Worm (Caenorhabditis elegans) whole organism, L1 larva: Measurements from ENCODE around the gene H39E23.3.

Source experiments
- C16A3.4 ChIP-seq: fragments of 150-350 bp; optimal IDR thresholded peaks from 2 replicates; lab custom pipeline; 2014; ENCODE audit warnings: missing biosample characterization, missing genetic modification characterization
- Y116A8C.19 ChIP-seq: sonication (generic microtip); optimal IDR thresholded peaks from 2 replicates; lab custom pipeline; 2016; ENCODE audit warnings: missing compliant biosample characterization, missing genetic modification characterization, borderline replicate concordance
- aha-1 ChIP-seq: fragments of 150-350 bp; optimal IDR thresholded peaks from 2 replicates; lab custom pipeline; 2014; ENCODE audit warnings: missing biosample characterization, missing genetic modification characterization
- ama-1 ChIP-seq: fragments of 150-350 bp; optimal IDR thresholded peaks from 2 replicates; lab custom pipeline; 2014
- blmp-1 ChIP-seq: fragments of 150-350 bp; optimal IDR thresholded peaks from 2 replicates; lab custom pipeline; 2014; ENCODE audit warnings: missing biosample characterization, missing genetic modification characterization
- ceh-63 ChIP-seq: fragments of 200-800 bp; sonication (Bioruptor generic); optimal IDR thresholded peaks from 2 replicates; lab custom pipeline; 2018; ENCODE audit warnings: mild to moderate bottlenecking, missing genetic modification characterization, missing compliant biosample characterization
- ceh-8 ChIP-seq: fragments of 200-800 bp; sonication (Bioruptor generic); optimal IDR thresholded peaks from 2 replicates; lab custom pipeline; 2018; ENCODE audit warnings: mild to moderate bottlenecking, missing genetic modification characterization, moderate library complexity, missing compliant biosample characterization
- ceh-88 ChIP-seq: fragments of 200-800 bp; sonication (Bioruptor generic); IDR thresholded peaks from 2 replicates; pipeline ENCODE4 v1.3.6; 2022; ENCODE audit warnings: missing genetic modification characterization, missing compliant biosample characterization
- dpl-1 ChIP-seq, 3 experiments: fragments of 150-350 bp in 2 of 3; sonication (generic microtip) in 1 of 3; optimal IDR thresholded peaks; 2 replicates each; lab custom pipeline; 2014 to 2017; ENCODE audit warnings: missing biosample characterization in 3 of 3, missing genetic modification characterization in 3 of 3, missing genetic modification reagents in 3 of 3
- dsc-1 ChIP-seq: sonication (generic microtip); optimal IDR thresholded peaks from 2 replicates; lab custom pipeline; 2016; ENCODE audit warnings: mild to moderate bottlenecking, missing genetic modification characterization, missing compliant biosample characterization
- egl-13 ChIP-seq: sonication (generic microtip); optimal IDR thresholded peaks from 2 replicates; lab custom pipeline; 2016; ENCODE audit warnings: missing genotype, missing genetic modification reagents, missing genetic modification characterization, missing compliant biosample characterization
- elt-3 ChIP-seq, 6 experiments: fragments of 150-350 bp in 1 of 6; sonication (generic microtip); optimal IDR thresholded peaks; 2 replicates each; lab custom pipeline; 2017 to 2018; ENCODE audit warnings: missing biosample characterization in 6 of 6, missing genetic modification characterization in 6 of 6, inconsistent platforms in 1 of 6
- fkh-4 ChIP-seq: sonication (generic microtip); optimal IDR thresholded peaks from 2 replicates; lab custom pipeline; 2016; ENCODE audit warnings: missing compliant biosample characterization, missing genetic modification characterization, borderline replicate concordance
- fkh-8 ChIP-seq: sonication (generic microtip); optimal IDR thresholded peaks from 2 replicates; lab custom pipeline; 2016; ENCODE audit warnings: mild to moderate bottlenecking, missing genetic modification characterization, missing compliant biosample characterization
- fos-1 ChIP-seq: fragments of 150-350 bp; optimal IDR thresholded peaks from 2 replicates; lab custom pipeline; 2014; ENCODE audit warnings: missing biosample characterization, missing genetic modification characterization
- isw-1 ChIP-seq: fragments of 200-800 bp; sonication (Bioruptor generic); IDR thresholded peaks from 2 replicates; pipeline ENCODE4 v1.3.6; 2022; ENCODE audit warnings: missing genetic modification characterization, missing compliant biosample characterization
- jun-1 ChIP-seq: fragments of 150-350 bp; optimal IDR thresholded peaks from 2 replicates; lab custom pipeline; 2014; ENCODE audit warnings: missing biosample characterization, missing genetic modification reagents, missing genetic modification characterization
- lin-13 ChIP-seq: fragments of 150-350 bp; optimal IDR thresholded peaks from 2 replicates; lab custom pipeline; 2014; ENCODE audit warnings: missing biosample characterization, missing genetic modification reagents, missing genetic modification characterization
- lin-15B ChIP-seq: fragments of 150-350 bp; sonication (generic microtip); optimal IDR thresholded peaks from 3 replicates; lab custom pipeline; 2014; ENCODE audit warnings: missing biosample characterization, missing genetic modification characterization
- lin-35 ChIP-seq, 2 experiments: fragments of 150-350 bp; optimal IDR thresholded peaks; 2 replicates each; lab custom pipeline; 2014; ENCODE audit warnings: missing biosample characterization in 2 of 2, missing genetic modification characterization in 2 of 2, missing genetic modification reagents in 2 of 2
- lin-39 ChIP-seq: fragments of 150-350 bp; optimal IDR thresholded peaks from 2 replicates; lab custom pipeline; 2014; ENCODE audit warnings: missing biosample characterization, missing genetic modification reagents, missing genetic modification characterization
- lir-3 ChIP-seq: sonication (generic microtip); optimal IDR thresholded peaks from 2 replicates; lab custom pipeline; 2016; ENCODE audit warnings: mild to moderate bottlenecking, missing genetic modification characterization, moderate library complexity, missing compliant biosample characterization; ENCODE audit not compliant: poor library complexity
- lsy-2 ChIP-seq, 2 experiments: fragments of 150-350 bp; optimal IDR thresholded peaks; 2 replicates each; lab custom pipeline; 2014; ENCODE audit warnings: missing biosample characterization in 2 of 2, missing genetic modification characterization in 2 of 2
- nhr-11 ChIP-seq: fragments of 150-350 bp; optimal IDR thresholded peaks from 2 replicates; lab custom pipeline; 2014; ENCODE audit warnings: missing biosample characterization, missing genetic modification characterization
- nhr-12 ChIP-seq: sonication (generic microtip); optimal IDR thresholded peaks from 2 replicates; lab custom pipeline; 2017; ENCODE audit warnings: missing biosample characterization, missing genetic modification characterization
- nhr-20 ChIP-seq: sonication (generic microtip); optimal IDR thresholded peaks from 2 replicates; lab custom pipeline; 2016; ENCODE audit warnings: mild to moderate bottlenecking, missing genetic modification characterization, missing compliant biosample characterization
- nhr-237 ChIP-seq: fragments of 150-350 bp; optimal IDR thresholded peaks from 2 replicates; lab custom pipeline; 2014; ENCODE audit warnings: missing biosample characterization, missing genetic modification characterization
- nhr-28 ChIP-seq: fragments of 150-350 bp; optimal IDR thresholded peaks from 2 replicates; lab custom pipeline; 2014; ENCODE audit warnings: missing biosample characterization, missing genetic modification characterization
- nhr-47 ChIP-seq: sonication (generic microtip); optimal IDR thresholded peaks from 2 replicates; lab custom pipeline; 2016; ENCODE audit warnings: mild to moderate bottlenecking, missing genetic modification characterization, moderate library complexity, missing compliant biosample characterization
- nhr-76 ChIP-seq: sonication (generic microtip); optimal IDR thresholded peaks from 2 replicates; lab custom pipeline; 2017; ENCODE audit warnings: missing biosample characterization, missing genetic modification characterization
- nhr-77 ChIP-seq: fragments of 150-350 bp; optimal IDR thresholded peaks from 2 replicates; lab custom pipeline; 2014; ENCODE audit warnings: missing biosample characterization, missing genetic modification characterization
- pag-3 ChIP-seq: sonication (generic microtip); optimal IDR thresholded peaks from 2 replicates; lab custom pipeline; 2017; ENCODE audit warnings: missing genetic modification characterization, mild to moderate bottlenecking, missing compliant biosample characterization, antibody characterized with exemption, borderline replicate concordance; ENCODE audit not compliant: insufficient read depth
- pax-3 ChIP-seq: fragments of 200-800 bp; sonication (Bioruptor generic); optimal IDR thresholded peaks from 2 replicates; lab custom pipeline; 2018; ENCODE audit warnings: mild to moderate bottlenecking, missing genetic modification characterization, moderate library complexity, missing compliant biosample characterization
- pqm-1 ChIP-seq: sonication (generic microtip); optimal IDR thresholded peaks from 3 replicates; lab custom pipeline; 2017; ENCODE audit warnings: missing biosample characterization, missing genetic modification characterization
- rnt-1 ChIP-seq: sonication (generic microtip); optimal IDR thresholded peaks from 2 replicates; lab custom pipeline; 2016; ENCODE audit warnings: mild to moderate bottlenecking, missing genetic modification characterization, moderate library complexity, missing compliant biosample characterization
- snpc-4 ChIP-seq: fragments of 150-350 bp; optimal IDR thresholded peaks from 2 replicates; lab custom pipeline; 2014; ENCODE audit warnings: missing biosample characterization, missing genetic modification characterization
- sptf-1 ChIP-seq: fragments of 150-350 bp; optimal IDR thresholded peaks from 2 replicates; lab custom pipeline; 2014; ENCODE audit warnings: missing biosample characterization, missing genetic modification characterization
- swsn-7 ChIP-seq: sonication (generic microtip); optimal IDR thresholded peaks from 2 replicates; lab custom pipeline; 2016; ENCODE audit warnings: missing genetic modification characterization, missing compliant biosample characterization
- unc-130 ChIP-seq: fragments of 150-350 bp; optimal IDR thresholded peaks from 2 replicates; lab custom pipeline; 2017; ENCODE audit warnings: missing biosample characterization, missing genetic modification characterization, inconsistent platforms
- unc-30 ChIP-seq: sonication (generic microtip); optimal IDR thresholded peaks from 2 replicates; lab custom pipeline; 2017; ENCODE audit warnings: missing biosample characterization, missing genetic modification characterization
- unc-62 ChIP-seq: fragments of 150-350 bp; optimal IDR thresholded peaks from 2 replicates; lab custom pipeline; 2014; ENCODE audit warnings: missing biosample characterization, missing genetic modification reagents, missing genetic modification characterization
- unc-86 ChIP-seq: sonication (generic microtip); optimal IDR thresholded peaks from 2 replicates; lab custom pipeline; 2016; ENCODE audit warnings: missing genetic modification characterization, missing compliant biosample characterization
- unc-98 ChIP-seq: fragments of 200-800 bp; sonication (Bioruptor generic); IDR thresholded peaks from 2 replicates; pipeline ENCODE4 v1.3.6; 2022; ENCODE audit warnings: missing genetic modification characterization, missing compliant biosample characterization
- xbp-1 ChIP-seq: sonication (generic microtip); optimal IDR thresholded peaks from 2 replicates; lab custom pipeline; 2016; ENCODE audit warnings: missing genetic modification characterization, missing compliant biosample characterization
- zag-1 ChIP-seq: fragments of 150-350 bp; optimal IDR thresholded peaks from 2 replicates; lab custom pipeline; 2014; ENCODE audit warnings: missing biosample characterization, missing genetic modification characterization
- zip-4 ChIP-seq: fragments of 200-800 bp; sonication (Bioruptor generic); optimal IDR thresholded peaks from 2 replicates; lab custom pipeline; 2018; ENCODE audit warnings: mild to moderate bottlenecking, missing genetic modification characterization, moderate library complexity, missing compliant biosample characterization
- ztf-4 ChIP-seq: fragments of 150-350 bp; optimal IDR thresholded peaks from 2 replicates; lab custom pipeline; 2014; ENCODE audit warnings: missing biosample characterization, missing genetic modification characterization

Gene H39E23.3

DNA sequence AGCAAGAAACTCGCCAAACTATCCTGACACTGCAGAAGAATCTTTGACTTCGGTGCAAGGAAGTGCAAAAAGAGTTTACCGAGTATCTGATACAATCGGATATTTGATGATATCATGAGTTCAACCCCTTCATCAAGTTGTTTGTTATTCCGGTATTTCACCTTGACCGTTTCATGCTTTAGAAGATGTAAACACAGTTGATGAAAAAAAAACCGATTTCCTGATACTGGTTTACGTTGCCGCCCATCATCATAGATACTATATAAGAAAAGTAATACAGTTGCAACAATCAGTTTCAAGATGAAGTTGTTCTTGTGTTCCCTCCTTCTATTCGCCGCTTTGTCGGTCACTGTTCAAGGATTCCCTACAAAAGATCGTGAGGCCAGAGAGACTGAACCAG lies at the start of gene H39E23.3:
Gene H39E23.3 (plus strand): TSS at position 301 of the 400 bp plus-strand sequence.
- TF ChIP-seq egl-13 (tag; lab: Kevin White, UChicago) (no peak), dpl-1 (GFP tag; optimal IDR thresholded peaks at IDR 0.05; lab: Kevin White, UChicago) (no peak), unc-98 (GFP tag; lab: Robert Waterston, UW) (no peak), aha-1 (tag; lab: Kevin White, UChicago) (no peak), C16A3.4 (no peak), unc-62 (GFP tag; lab: Kevin White, UChicago) (no peak), blmp-1 (no peak), pax-3 (no peak), fkh-8 (tag; lab: Kevin White, UChicago) (no peak), Y116A8C.19 (tag; lab: Kevin White, UChicago) (no peak), elt-3 (tag; optimal IDR thresholded peaks at IDR 0.05; lab: Kevin White, UChicago) (no peak), lin-13 (GFP tag; lab: Kevin White, UChicago) (no peak), zip-4 (GFP tag; lab: Kevin White, UChicago) (no peak), nhr-20 (tag; lab: Kevin White, UChicago) (no peak), lin-39 (tag; lab: Kevin White, UChicago) (no peak), unc-130 (tag; lab: Kevin White, UChicago) (no peak), zag-1 (tag; lab: Kevin White, UChicago) (no peak), xbp-1 (no peak)

- TF ChIP-seq aha-1 (tag; lab: Kevin White, UChicago) (no peak), unc-86 (tag; lab: Kevin White, UChicago) (no peak), ceh-88 (GFP tag; lab: Robert Waterston, UW) (no peak), swsn-7 (tag; lab: Kevin White, UChicago) (no peak), pag-3 (tag; lab: Kevin White, UChicago) (no peak), rnt-1 (tag; lab: Kevin White, UChicago) (no peak), nhr-11 (tag; lab: Kevin White, UChicago) (no peak), zag-1 (tag; lab: Kevin White, UChicago) (no peak), ztf-4 (tag; lab: Kevin White, UChicago) (no peak)
- TF ChIP-seq, all 84 proteins: peak for 0
These were observed 43.6 kb upstream of the H39E23.3 start for ce11 chrV:14063980-14064379.

DNA sequence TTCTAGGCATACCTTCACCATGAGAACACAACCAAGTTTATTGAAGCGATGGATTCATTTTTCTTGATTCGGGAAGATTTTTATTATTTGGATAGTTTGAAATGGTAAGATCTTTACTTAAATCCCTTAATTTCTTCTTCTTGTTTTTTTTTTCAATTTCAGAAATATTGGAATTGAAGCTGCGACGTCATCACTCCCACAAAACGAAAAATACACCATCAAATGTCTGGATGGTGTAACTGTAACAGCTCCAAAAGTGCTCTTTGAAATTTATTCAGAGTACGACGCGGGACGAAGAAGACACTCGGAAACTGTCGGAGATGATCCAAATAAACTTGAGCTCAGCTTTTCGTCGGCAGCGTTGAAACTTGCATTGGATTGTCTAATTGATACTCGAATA lies 43.2 kb upstream of the H39E23.3 start, which contains the start of gene D1086.21:
Gene D1086.21 (plus strand): TSS at position 301 of the 400 bp plus-strand sequence.
- no peak for TF ChIP-seq isw-1
- no peak for TF ChIP-seq unc-86 (tag; lab: Kevin White, UChicago)
- no peak for TF ChIP-seq nhr-77 (tag; lab: Kevin White, UChicago)
- no peak for TF ChIP-seq jun-1
- TF ChIP-seq lsy-2 (tag; optimal IDR thresholded peaks at IDR 0.05; lab: Kevin White, UChicago), result no peak
- TF ChIP-seq Y116A8C.19 (tag; lab: Kevin White, UChicago), result no peak
- TF ChIP-seq fos-1 (tag; lab: Kevin White, UChicago), result no peak
- TF ChIP-seq nhr-47 (tag; lab: Kevin White, UChicago), result no peak
- TF ChIP-seq egl-13 (tag; lab: Kevin White, UChicago), result no peak
- TF ChIP-seq nhr-76 (tag; lab: Kevin White, UChicago), result no peak
- TF ChIP-seq lin-35 (GFP tag; optimal IDR thresholded peaks at IDR 0.05; lab: Kevin White, UChicago), result no peak
- TF ChIP-seq pqm-1 (tag; lab: Kevin White, UChicago), result no peak
- no peak for TF ChIP-seq snpc-4 (tag; lab: Kevin White, UChicago)
- TF ChIP-seq ama-1 (lab: Kevin White, UChicago), result no peak
- TF ChIP-seq fkh-4 (tag; lab: Kevin White, UChicago), result no peak

- TF ChIP-seq unc-130 (tag; lab: Kevin White, UChicago) (no peak), unc-98 (GFP tag; lab: Robert Waterston, UW) (no peak), dsc-1 (no peak), nhr-28 (tag; lab: Kevin White, UChicago) (no peak), snpc-4 (tag; lab: Kevin White, UChicago) (no peak), lir-3 (tag; lab: Kevin White, UChicago) (no peak), ceh-8 (GFP tag; lab: Kevin White, UChicago) (no peak), pag-3 (tag; lab: Kevin White, UChicago) (no peak), ceh-88 (GFP tag; lab: Robert Waterston, UW) (no peak), nhr-12 (tag; lab: Kevin White, UChicago) (no peak), nhr-20 (tag; lab: Kevin White, UChicago) (no peak), ceh-63 (GFP tag; lab: Kevin White, UChicago) (no peak), sptf-1 (tag; lab: Kevin White, UChicago) (no peak), fkh-4 (tag; lab: Kevin White, UChicago) (no peak), nhr-237 (tag; lab: Kevin White, UChicago) (no peak), unc-30 (no peak), rnt-1 (tag; lab: Kevin White, UChicago) (no peak), lin-15B (tag; lab: Kevin White, UChicago) (no peak)
These were observed 39.8 kb upstream of the H39E23.3 start, which contains the start of gene D1086.17 for ce11 chrV:14067816-14068296. Gene D1086.17, plus strand, starts transcription at chrV:14067866.
